Fruit fly (Drosophila melanogaster): ENCODE results near the gene Mob2.

dm6 chr3L:11561946-11562760 lies at the start of gene Mob2, which contains the start of gene CG7394:
- TF ChIP-seq pan (optimal IDR thresholded peaks at IDR 0.05), result peak; percentile 65
- no peak for TF ChIP-seq usp (GFP tag; optimal IDR thresholded peaks at IDR 0.05)
- TF ChIP-seq dmrt93B (GFP tag; optimal IDR thresholded peaks at IDR 0.05), result peak; percentile 63
- TF ChIP-seq Hr78 (GFP tag; optimal IDR thresholded peaks at IDR 0.05), result no peak
- TF ChIP-seq CG32264 (GFP tag; optimal IDR thresholded peaks at IDR 0.05), result peak; percentile 73
- TF ChIP-seq ey (GFP tag; optimal IDR thresholded peaks at IDR 0.05), result peak; percentile 90
- TF ChIP-seq woc (GFP tag; optimal IDR thresholded peaks at IDR 0.05), result peak; percentile 86
- peak; percentile 94 for TF ChIP-seq h (GFP tag; optimal IDR thresholded peaks at IDR 0.05)
- peak; percentile 88 for TF ChIP-seq psq (GFP tag; optimal IDR thresholded peaks at IDR 0.05)
- TF ChIP-seq CG9705 (GFP tag; optimal IDR thresholded peaks at IDR 0.05), result peak; percentile 86
- no peak for TF ChIP-seq Abd-B (GFP tag; optimal IDR thresholded peaks at IDR 0.05)

Data from whole organism, wandering third instar larva.